Worm (Caenorhabditis elegans): ENCODE data around the gene Y37E11B.1.

The Y37E11B.1 gene

DNA sequence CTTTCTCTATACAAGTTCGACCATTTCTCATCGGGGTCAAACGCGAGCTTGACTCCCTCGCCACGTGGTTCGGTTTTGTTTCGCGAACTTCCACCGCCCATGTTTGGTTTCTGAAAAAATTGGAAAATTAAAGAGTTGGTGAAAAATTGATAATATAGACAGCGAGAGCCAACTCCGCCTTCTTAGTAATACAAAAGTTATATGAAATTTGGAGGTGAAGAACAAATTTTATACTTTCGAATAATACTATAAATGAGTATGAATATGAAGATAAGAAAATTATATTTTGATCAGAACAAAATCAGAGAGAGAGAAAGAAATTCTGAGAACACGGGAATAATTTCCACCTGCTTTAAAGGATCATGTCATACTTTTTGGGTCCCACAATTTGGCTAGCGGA lies 22.1 kb upstream of the Y37E11B.1 start, which contains the start of gene osm-9:
osm-9 (minus strand) TSS at position 101 of the 400 bp plus-strand sequence.
- TF ChIP-seq mab-5 (tag; optimal IDR thresholded peaks at IDR 0.05), result no peak
- no peak for TF ChIP-seq zip-8 (tag; optimal IDR thresholded peaks at IDR 0.05)
- TF ChIP-seq ztf-11 (tag; optimal IDR thresholded peaks at IDR 0.05), result no peak
- TF ChIP-seq bed-3 (GFP tag; optimal IDR thresholded peaks at IDR 0.05), result no peak
- TF ChIP-seq elt-1 (tag; optimal IDR thresholded peaks at IDR 0.05; ENCODE audit: borderline replicate concordance, insufficient read depth), result no peak
- TF ChIP-seq mep-1 (tag; optimal IDR thresholded peaks at IDR 0.05), result no peak
- TF ChIP-seq ces-1 (GFP tag; optimal IDR thresholded peaks at IDR 0.05), result no peak
- TF ChIP-seq ceh-43 (GFP tag; optimal IDR thresholded peaks at IDR 0.05), result no peak
- TF ChIP-seq mls-2 (tag; optimal IDR thresholded peaks at IDR 0.05), result no peak
- no peak for TF ChIP-seq lsy-2 (tag; optimal IDR thresholded peaks at IDR 0.05)
- no peak for TF ChIP-seq nhr-2 (tag; optimal IDR thresholded peaks at IDR 0.05)
- TF ChIP-seq nhr-76 (tag; optimal IDR thresholded peaks at IDR 0.05), result no peak
- no peak for TF ChIP-seq sptf-1 (tag; optimal IDR thresholded peaks at IDR 0.05)
- no peak for TF ChIP-seq unc-62 (GFP tag; optimal IDR thresholded peaks at IDR 0.05)
- no peak for TF ChIP-seq snpc-4 (tag; optimal IDR thresholded peaks at IDR 0.05)

DNA sequence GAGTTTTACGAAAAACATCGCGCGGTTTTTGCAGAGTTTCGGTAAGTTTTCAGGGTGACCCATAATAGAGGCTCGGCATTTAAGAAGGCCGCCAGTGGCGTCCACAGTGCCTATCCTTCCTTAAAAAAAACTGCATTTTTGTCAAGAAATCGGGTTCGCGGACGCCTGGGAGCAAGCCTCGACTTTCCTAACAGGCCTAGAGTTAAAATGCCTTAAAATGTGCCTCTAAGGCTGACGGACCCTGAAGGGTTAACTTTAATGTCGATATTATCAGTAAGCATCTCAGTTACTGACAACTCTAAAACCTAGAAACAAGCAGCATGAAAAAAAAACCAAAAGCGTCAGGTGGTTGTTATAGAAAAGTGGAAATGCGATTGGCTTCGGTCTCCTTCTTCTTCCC lies 20.2 kb upstream of the Y37E11B.1 start:
- TF ChIP-seq sptf-1 (tag; optimal IDR thresholded peaks at IDR 0.05) (no peak), nhr-76 (tag; optimal IDR thresholded peaks at IDR 0.05) (no peak), lsy-2 (tag; optimal IDR thresholded peaks at IDR 0.05) (no peak), bed-3 (GFP tag; optimal IDR thresholded peaks at IDR 0.05) (no peak), nhr-28 (tag; optimal IDR thresholded peaks at IDR 0.05) (no peak), elt-1 (tag; optimal IDR thresholded peaks at IDR 0.05; ENCODE audit: borderline replicate concordance, insufficient read depth) (no peak), blmp-1 (tag; optimal IDR thresholded peaks at IDR 0.05) (no peak), unc-120 (tag; optimal IDR thresholded peaks at IDR 0.05; ENCODE audit: poor library complexity, severe bottlenecking) (no peak), elt-3 (tag; optimal IDR thresholded peaks at IDR 0.05) (no peak), unc-62 (GFP tag; optimal IDR thresholded peaks at IDR 0.05) (no peak)

DNA sequence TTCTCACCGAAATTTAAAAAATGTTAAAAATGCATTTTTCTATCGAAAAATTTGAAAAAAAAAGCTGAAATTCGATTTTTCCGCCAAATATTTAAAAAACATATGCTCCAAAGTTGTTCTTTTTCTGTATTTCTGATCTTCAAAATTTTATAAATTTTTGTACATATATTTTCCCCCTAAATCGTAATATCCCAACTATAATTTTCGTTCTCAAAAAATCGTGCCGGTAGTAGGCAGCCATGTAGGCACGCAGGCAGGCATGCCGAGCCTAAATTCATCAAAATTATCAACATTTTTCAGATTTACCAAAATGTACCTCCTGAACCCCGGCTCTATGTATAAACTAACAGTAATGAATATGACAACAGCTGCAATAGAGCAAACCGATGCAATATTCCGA lies 14.5 kb upstream of the Y37E11B.1 start, which contains the start of gene sre-5:
sre-5 (plus strand) TSS at position 301 of the 400 bp plus-strand sequence.
- TF ChIP-seq hlh-1 (tag; optimal IDR thresholded peaks at IDR 0.05), result no peak
- no peak for TF ChIP-seq lsy-2 (tag; optimal IDR thresholded peaks at IDR 0.05)
- no peak for TF ChIP-seq sptf-1 (tag; optimal IDR thresholded peaks at IDR 0.05)
- no peak for TF ChIP-seq ceh-39 (tag; optimal IDR thresholded peaks at IDR 0.05)
- TF ChIP-seq mab-5 (tag; optimal IDR thresholded peaks at IDR 0.05), result no peak
- no peak for TF ChIP-seq cnd-1 (tag; optimal IDR thresholded peaks at IDR 0.05)
- TF ChIP-seq M03D4.4 (tag; optimal IDR thresholded peaks at IDR 0.05), result no peak
- no peak for TF ChIP-seq drap-1 (GFP tag; optimal IDR thresholded peaks at IDR 0.05)
- TF ChIP-seq nhr-2 (tag; optimal IDR thresholded peaks at IDR 0.05), result no peak
- no peak for TF ChIP-seq ceh-43 (GFP tag; optimal IDR thresholded peaks at IDR 0.05)
- TF ChIP-seq unc-120 (tag; optimal IDR thresholded peaks at IDR 0.05; ENCODE audit: poor library complexity, severe bottlenecking), result no peak
- no peak for TF ChIP-seq nhr-76 (tag; optimal IDR thresholded peaks at IDR 0.05)
- no peak for TF ChIP-seq nhr-28 (tag; optimal IDR thresholded peaks at IDR 0.05)
- TF ChIP-seq nhr-237 (tag; optimal IDR thresholded peaks at IDR 0.05), result no peak
- TF ChIP-seq mep-1 (tag; optimal IDR thresholded peaks at IDR 0.05), result no peak
- no peak for TF ChIP-seq sem-2 (GFP tag; optimal IDR thresholded peaks at IDR 0.05)
- TF ChIP-seq zip-8 (tag; optimal IDR thresholded peaks at IDR 0.05), result no peak

ce11 chrIV:3568608-3569007 lies 10.8 kb upstream of the Y37E11B.1 start, which contains the start of gene otpl-1:
Gene otpl-1 (plus strand): TSS chrIV:3568979.
- no peak for TF ChIP-seq elt-1 (tag; optimal IDR thresholded peaks at IDR 0.05; ENCODE audit: borderline replicate concordance, insufficient read depth)
- TF ChIP-seq nhr-76 (tag; optimal IDR thresholded peaks at IDR 0.05), result no peak
- no peak for TF ChIP-seq cnd-1 (tag; optimal IDR thresholded peaks at IDR 0.05)
- TF ChIP-seq unc-39 (tag; optimal IDR thresholded peaks at IDR 0.05), result no peak
- no peak for TF ChIP-seq pha-4 (tag; optimal IDR thresholded peaks at IDR 0.05)
- TF ChIP-seq ztf-11 (tag; optimal IDR thresholded peaks at IDR 0.05), result no peak
- TF ChIP-seq sptf-1 (tag; optimal IDR thresholded peaks at IDR 0.05), result no peak
- no peak for TF ChIP-seq sem-2 (GFP tag; optimal IDR thresholded peaks at IDR 0.05)
- TF ChIP-seq ceh-83 (GFP tag; optimal IDR thresholded peaks at IDR 0.05), result no peak
- no peak for TF ChIP-seq M03D4.4 (tag; optimal IDR thresholded peaks at IDR 0.05)
- TF ChIP-seq nhr-237 (tag; optimal IDR thresholded peaks at IDR 0.05), result no peak
- TF ChIP-seq lin-13 (tag; optimal IDR thresholded peaks at IDR 0.05), result no peak
- no peak for TF ChIP-seq hlh-1 (tag; optimal IDR thresholded peaks at IDR 0.05)
- no peak for TF ChIP-seq tbx-8 (GFP tag; optimal IDR thresholded peaks at IDR 0.05)
- no peak for TF ChIP-seq blmp-1 (tag; optimal IDR thresholded peaks at IDR 0.05)
- no peak for TF ChIP-seq nhr-28 (tag; optimal IDR thresholded peaks at IDR 0.05)
- TF ChIP-seq mls-2 (tag; optimal IDR thresholded peaks at IDR 0.05), result no peak

DNA sequence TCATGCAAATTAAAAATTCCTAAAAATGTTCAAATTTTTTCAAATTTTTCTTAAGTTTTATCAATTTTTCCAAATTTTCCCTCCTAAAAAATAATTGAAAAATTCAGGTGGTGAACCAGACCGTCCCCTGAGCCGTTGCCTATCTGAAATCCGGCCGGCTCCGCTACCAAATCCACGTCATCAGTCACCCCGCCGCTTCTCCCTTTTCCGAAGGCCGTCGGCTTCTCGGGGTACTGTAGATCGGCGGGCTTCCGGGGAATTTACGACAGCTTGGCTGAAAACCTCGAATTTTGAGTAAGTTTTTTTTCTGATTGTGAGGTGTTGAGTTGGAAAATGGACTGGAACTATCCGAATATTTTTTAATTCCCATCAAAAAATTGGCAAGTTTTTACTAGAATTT lies 8.8 kb upstream of the Y37E11B.1 start:
- TF ChIP-seq blmp-1 (tag; optimal IDR thresholded peaks at IDR 0.05), result no peak
